Fruit fly (Drosophila melanogaster) whole organism, wandering third instar larva: Measurements from ENCODE around the gene Snoo.

Source experiments
- Abd-B ChIP-seq: fragments of >200 bp; optimal IDR thresholded peaks from 2 replicates; lab custom pipeline; 2017; ENCODE audit warnings: missing biosample characterization, missing genetic modification characterization
- CG32264 ChIP-seq: fragments of 200-800 bp; sonication (Bioruptor generic); optimal IDR thresholded peaks from 2 replicates; lab custom pipeline; 2016; ENCODE audit warnings: missing biosample characterization, missing genetic modification characterization
- CG9705 ChIP-seq: fragments of 200-800 bp; sonication (Bioruptor generic); optimal IDR thresholded peaks from 2 replicates; lab custom pipeline; 2018; ENCODE audit warnings: missing biosample characterization, mild to moderate bottlenecking, missing genetic modification characterization
- CrebA ChIP-seq: fragments of 200-800 bp; sonication (Bioruptor generic); optimal IDR thresholded peaks from 2 replicates; lab custom pipeline; 2016; ENCODE audit warnings: missing biosample characterization, mild to moderate bottlenecking, missing genetic modification characterization, borderline replicate concordance
- Dfd ChIP-seq: fragments of >200 bp; optimal IDR thresholded peaks from 2 replicates; lab custom pipeline; 2017; ENCODE audit warnings: missing biosample characterization, missing genetic modification characterization
- Dif ChIP-seq: fragments of 200-275, 200-300 bp; sonication (Bioruptor generic); optimal IDR thresholded peaks from 2 replicates; lab custom pipeline; 2018; ENCODE audit warnings: missing biosample characterization, missing genetic modification characterization; ENCODE audit not compliant: partially characterized antibody
- GATAd ChIP-seq: sonication (Bioruptor generic); optimal IDR thresholded peaks from 2 replicates; lab custom pipeline; 2016; ENCODE audit warnings: missing biosample characterization, missing genetic modification characterization
- HLH106 ChIP-seq: fragments of 200-800 bp; optimal IDR thresholded peaks from 3 replicates; lab custom pipeline; 2019; ENCODE audit warnings: missing biosample characterization, mild to moderate bottlenecking, missing genetic modification characterization, moderate library complexity
- Hnf4 ChIP-seq: fragments of 200-800 bp; sonication (Bioruptor generic); optimal IDR thresholded peaks from 2 replicates; lab custom pipeline; 2016; ENCODE audit warnings: missing biosample characterization, mild to moderate bottlenecking, missing genetic modification characterization
- Hr78 ChIP-seq: fragments of >200 bp; optimal IDR thresholded peaks from 2 replicates; lab custom pipeline; 2017; ENCODE audit warnings: missing biosample characterization, missing genetic modification characterization
- Hr83 ChIP-seq: fragments of 200-300 bp; sonication (Bioruptor generic); optimal IDR thresholded peaks from 2 replicates; lab custom pipeline; 2016; ENCODE audit warnings: missing biosample characterization, mild to moderate bottlenecking, missing genetic modification characterization, moderate library complexity; ENCODE audit not compliant: poor library complexity, severe bottlenecking
- Jra ChIP-seq: sonication (Bioruptor generic); optimal IDR thresholded peaks from 2 replicates; lab custom pipeline; 2016; ENCODE audit warnings: missing biosample characterization, missing genetic modification characterization
- Mio ChIP-seq: sonication (Bioruptor generic); optimal IDR thresholded peaks from 2 replicates; lab custom pipeline; 2016; ENCODE audit warnings: missing biosample characterization, missing genetic modification characterization
- Myc ChIP-seq: fragments of >200 bp; optimal IDR thresholded peaks from 2 replicates; lab custom pipeline; 2017
- N ChIP-seq: fragments of >200 bp; optimal IDR thresholded peaks from 2 replicates; lab custom pipeline; 2018; ENCODE audit warnings: missing biosample characterization, missing external identifiers, missing genetic modification characterization
- OdsH ChIP-seq: fragments of 200-800 bp; sonication (Bioruptor generic); optimal IDR thresholded peaks from 2 replicates; lab custom pipeline; 2016; ENCODE audit warnings: missing biosample characterization, mild to moderate bottlenecking, missing genetic modification characterization
- Rel ChIP-seq, 2 experiments: fragments of 200-800 bp; sonication (Bioruptor generic) in 1 of 2; optimal IDR thresholded peaks; 2 replicates in 1 of 2; 3 replicates in 1 of 2; lab custom pipeline; 2016 to 2019; ENCODE audit warnings: mild to moderate bottlenecking in 2 of 2, missing biosample characterization in 2 of 2, missing genetic modification characterization in 2 of 2, moderate library complexity in 1 of 2
- Sp1 ChIP-seq: fragments of 200-800 bp; sonication (Bioruptor generic); optimal IDR thresholded peaks from 3 replicates; lab custom pipeline; 2019; ENCODE audit warnings: missing biosample characterization, mild to moderate bottlenecking, missing genetic modification characterization, moderate library complexity
- Vsx2 ChIP-seq: fragments of 200-300, 225-300 bp; sonication (Bioruptor generic); optimal IDR thresholded peaks from 2 replicates; lab custom pipeline; 2018; ENCODE audit warnings: missing biosample characterization, missing genetic modification characterization; ENCODE audit not compliant: partially characterized antibody
- br ChIP-seq: fragments of 200-800 bp; sonication (Bioruptor generic); optimal IDR thresholded peaks from 2 replicates; lab custom pipeline; 2016; ENCODE audit warnings: missing biosample characterization, missing genetic modification characterization
- brk ChIP-seq: fragments of 200-800 bp; sonication (Bioruptor generic); optimal IDR thresholded peaks from 2 replicates; lab custom pipeline; 2016; ENCODE audit warnings: missing biosample characterization, mild to moderate bottlenecking, missing genetic modification characterization
- dl ChIP-seq, 2 experiments: fragments of 175-275, 200-275 bp in 1 of 2; fragments of 200-275 bp in 1 of 2; sonication (Bioruptor generic); optimal IDR thresholded peaks; lab custom pipeline; 2018; ENCODE audit warnings: mild to moderate bottlenecking in 2 of 2, missing biosample characterization in 2 of 2, missing genetic modification characterization in 2 of 2, moderate library complexity in 2 of 2; ENCODE audit not compliant: partially characterized antibody in 2 of 2, insufficient read depth in 1 of 2
- dmrt93B ChIP-seq: fragments of 200-800 bp; sonication (Bioruptor generic); optimal IDR thresholded peaks from 2 replicates; lab custom pipeline; 2018; ENCODE audit warnings: missing biosample characterization, mild to moderate bottlenecking, missing genetic modification characterization
- dsf ChIP-seq: sonication (Bioruptor generic); optimal IDR thresholded peaks from 2 replicates; lab custom pipeline; 2016; ENCODE audit warnings: missing biosample characterization, missing genetic modification characterization, borderline replicate concordance
- ey ChIP-seq: fragments of 200-800 bp; sonication (Bioruptor generic); optimal IDR thresholded peaks from 2 replicates; lab custom pipeline; 2016; ENCODE audit warnings: missing biosample characterization, missing genetic modification characterization
- foxo ChIP-seq, 2 experiments: fragments of 200-800 bp; sonication (Bioruptor generic); optimal IDR thresholded peaks; 2 replicates in 1 of 2; 3 replicates in 1 of 2; lab custom pipeline; 2016 to 2017; ENCODE audit warnings: missing biosample characterization in 2 of 2, missing genetic modification characterization in 2 of 2
- fru ChIP-seq: fragments of 200-800 bp; sonication (Bioruptor generic); optimal IDR thresholded peaks from 3 replicates; lab custom pipeline; 2016; ENCODE audit warnings: missing biosample characterization, mild to moderate bottlenecking, missing genetic modification characterization
- h ChIP-seq: fragments of 200-800 bp; sonication (Bioruptor generic); optimal IDR thresholded peaks from 3 replicates; lab custom pipeline; 2016; ENCODE audit warnings: missing biosample characterization, mild to moderate bottlenecking, missing genetic modification characterization
- jim ChIP-seq: fragments of 175-275, 200-325 bp; sonication (Bioruptor generic); optimal IDR thresholded peaks from 2 replicates; lab custom pipeline; 2016; ENCODE audit warnings: missing biosample characterization, mild to moderate bottlenecking, missing genetic modification characterization
- lola ChIP-seq: fragments of >200 bp; optimal IDR thresholded peaks from 2 replicates; lab custom pipeline; 2017; ENCODE audit warnings: missing biosample characterization, missing genetic modification characterization
- pan ChIP-seq: fragments of >200 bp; optimal IDR thresholded peaks from 2 replicates; lab custom pipeline; 2017
- psq ChIP-seq: fragments of 200-800 bp; sonication (Bioruptor generic); optimal IDR thresholded peaks from 3 replicates; lab custom pipeline; 2017; ENCODE audit warnings: missing biosample characterization, mild to moderate bottlenecking, missing genetic modification characterization, moderate library complexity
- rgr ChIP-seq: fragments of 200-800 bp; sonication (Bioruptor generic); optimal IDR thresholded peaks from 3 replicates; lab custom pipeline; 2016; ENCODE audit warnings: missing biosample characterization, mild to moderate bottlenecking, missing genetic modification characterization
- sage ChIP-seq: fragments of 200-800 bp; sonication (Bioruptor generic); optimal IDR thresholded peaks from 2 replicates; lab custom pipeline; 2016; ENCODE audit warnings: missing biosample characterization, mild to moderate bottlenecking, missing genetic modification characterization
- sv ChIP-seq: fragments of 200-800 bp; sonication (Bioruptor generic); optimal IDR thresholded peaks from 3 replicates; lab custom pipeline; 2016; ENCODE audit warnings: missing biosample characterization, missing genetic modification characterization
- tai ChIP-seq: sonication (Bioruptor generic); optimal IDR thresholded peaks from 2 replicates; lab custom pipeline; 2016; ENCODE audit warnings: missing biosample characterization, missing genetic modification characterization
- usp ChIP-seq: fragments of >200 bp; optimal IDR thresholded peaks from 2 replicates; lab custom pipeline; 2017; ENCODE audit warnings: missing biosample characterization, missing genetic modification characterization
- woc ChIP-seq: sonication (Bioruptor generic); optimal IDR thresholded peaks from 2 replicates; lab custom pipeline; 2016; ENCODE audit warnings: missing biosample characterization, mild to moderate bottlenecking, missing genetic modification characterization

Snoo gene

dm6 chr2L:7901833-7902232, 82.2 kb downstream of the Snoo start:
- no peak for TF ChIP-seq CrebA
- no peak for TF ChIP-seq woc
- no peak for TF ChIP-seq Jra (GFP tag; lab: Kevin White, UChicago)
- TF ChIP-seq GATAd (GFP tag; lab: Kevin White, UChicago) = no peak
- no peak for TF ChIP-seq Abd-B (GFP tag; lab: Kevin White, UChicago)
- TF ChIP-seq rgr (GFP tag; lab: Kevin White, UChicago) = no peak
- TF ChIP-seq pan (lab: Kevin White, UChicago) = no peak
- TF ChIP-seq sv (GFP tag; lab: Kevin White, UChicago) = no peak
- no peak for TF ChIP-seq dsf (GFP tag; lab: Kevin White, UChicago)
- no peak for TF ChIP-seq N (GFP tag; lab: Kevin White, UChicago)

DNA sequence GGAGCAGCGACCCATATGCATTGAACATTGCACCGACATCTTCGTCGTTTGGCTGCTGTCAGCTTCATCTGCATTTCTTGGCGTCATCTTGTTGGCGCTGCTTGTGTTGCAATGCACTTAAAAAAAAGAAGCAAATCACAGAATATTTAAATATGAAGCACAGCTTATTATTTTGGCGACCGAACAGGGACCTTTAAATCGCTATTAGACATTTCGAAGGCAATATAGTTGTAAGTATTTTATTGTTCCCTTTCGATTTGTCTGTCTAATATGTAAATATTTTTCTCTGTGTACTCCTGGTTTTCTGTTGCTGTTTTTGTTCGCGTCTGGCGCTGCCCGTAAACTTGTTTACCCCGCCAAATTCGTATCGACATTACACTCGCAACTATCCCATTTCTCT, 84.0 kb downstream of the Snoo start:
- TF ChIP-seq sage (GFP tag; lab: Kevin White, UChicago) (peak; percentile 33), woc (peak; percentile 37), foxo (GFP tag; optimal IDR thresholded peaks at IDR 0.05; lab: Kevin White, UChicago) (peak; percentile 34 to 66), Hr83 (no peak), Mio (GFP tag; lab: Kevin White, UChicago) (no peak), sv (GFP tag; lab: Kevin White, UChicago) (no peak), pan (lab: Kevin White, UChicago) (no peak), Hnf4 (GFP tag; lab: Kevin White, UChicago) (peak; percentile 65), Abd-B (GFP tag; lab: Kevin White, UChicago) (no peak), usp (no peak), jim (GFP tag; lab: Kevin White, UChicago) (no peak), dmrt93B (GFP tag; lab: Kevin White, UChicago) (peak; percentile 47), OdsH (peak; percentile 63), Sp1 (peak; percentile 79), Dfd (GFP tag; lab: Kevin White, UChicago) (no peak), rgr (GFP tag; lab: Kevin White, UChicago) (peak; percentile 60), Hr78 (GFP tag; lab: Kevin White, UChicago) (no peak), brk (GFP tag; lab: Kevin White, UChicago) (peak; percentile 7), fru (GFP tag; lab: Kevin White, UChicago) (peak; percentile 81), br (GFP tag; lab: Kevin White, UChicago) (peak; percentile 73), dl (GFP tag; optimal IDR thresholded peaks at IDR 0.05; lab: Kevin White, UChicago; ENCODE audit: insufficient read depth in 1 of 2, partially characterized antibody in 2 of 2) (no peak), CG9705 (GFP tag; lab: Kevin White, UChicago) (peak; percentile 23), lola (GFP tag; lab: Kevin White, UChicago) (no peak), dsf (GFP tag; lab: Kevin White, UChicago) (no peak), tai (GFP tag; lab: Kevin White, UChicago) (no peak), Rel (GFP tag; optimal IDR thresholded peaks at IDR 0.05; lab: Kevin White, UChicago) (no peak), Rel (tag; optimal IDR thresholded peaks at IDR 0.05; lab: Kevin White, UChicago) (peak; percentile 7), Myc (lab: Kevin White, UChicago) (no peak), GATAd (GFP tag; lab: Kevin White, UChicago) (no peak), h (GFP tag; lab: Kevin White, UChicago) (peak; percentile 82), N (GFP tag; lab: Kevin White, UChicago) (no peak), psq (GFP tag; lab: Kevin White, UChicago) (peak; percentile 62), Vsx2 (no peak), Dif (GFP tag; lab: Kevin White, UChicago) (no peak), CrebA (no peak), HLH106 (tag; lab: Kevin White, UChicago) (peak; percentile 81), CG32264 (GFP tag; lab: Kevin White, UChicago) (peak; percentile 58), Jra (GFP tag; lab: Kevin White, UChicago) (no peak), ey (GFP tag; lab: Kevin White, UChicago) (peak; percentile 62)
